Worm (Caenorhabditis elegans) whole organism, early embryonic: ENCODE results near the gene srlf-37.

Experiments
- B0310.2 ChIP-seq: sonication (generic microtip); optimal IDR thresholded peaks from 2 replicates; lab custom pipeline; 2016; ENCODE audit warnings: mild to moderate bottlenecking, missing genetic modification characterization, missing compliant biosample characterization
- F13C5.2 ChIP-seq: sonication (generic microtip); optimal IDR thresholded peaks from 2 replicates; lab custom pipeline; 2017; ENCODE audit warnings: mild to moderate bottlenecking, missing genetic modification characterization, inconsistent platforms, missing compliant biosample characterization
- aly-1 ChIP-seq: sonication (generic microtip); optimal IDR thresholded peaks from 2 replicates; lab custom pipeline; 2016; ENCODE audit warnings: missing genetic modification characterization, missing compliant biosample characterization
- ama-1 ChIP-seq: fragments of 150-350 bp; optimal IDR thresholded peaks from 2 replicates; lab custom pipeline; 2014
- ceh-13 ChIP-seq: fragments of 200-800 bp; sonication (Bioruptor generic); optimal IDR thresholded peaks from 2 replicates; lab custom pipeline; 2018; ENCODE audit warnings: mild to moderate bottlenecking, missing genetic modification characterization, missing compliant biosample characterization
- ceh-36 ChIP-seq: sonication (generic microtip); optimal IDR thresholded peaks from 2 replicates; lab custom pipeline; 2016; ENCODE audit warnings: missing genetic modification characterization, inconsistent platforms, missing compliant biosample characterization
- ets-7 ChIP-seq: sonication (generic microtip); optimal IDR thresholded peaks from 2 replicates; lab custom pipeline; 2016; ENCODE audit warnings: missing genotype, missing genetic modification characterization, missing compliant biosample characterization
- flt-1 ChIP-seq: fragments of 200-800 bp; sonication (Bioruptor generic); IDR thresholded peaks from 2 replicates; pipeline ENCODE4 v1.3.6; 2022; ENCODE audit warnings: missing genetic modification characterization, missing compliant biosample characterization
- hmbx-1 ChIP-seq: sonication (generic microtip); optimal IDR thresholded peaks from 2 replicates; lab custom pipeline; 2016; ENCODE audit warnings: mild to moderate bottlenecking, missing genetic modification characterization, missing compliant biosample characterization
- hmg-4 ChIP-seq: fragments of 200-800 bp; sonication (Bioruptor generic); optimal IDR thresholded peaks from 2 replicates; lab custom pipeline; 2018; ENCODE audit warnings: mild to moderate bottlenecking, missing genetic modification characterization, missing compliant biosample characterization
- hnd-1 ChIP-seq: sonication (generic microtip); optimal IDR thresholded peaks from 2 replicates; lab custom pipeline; 2016; ENCODE audit warnings: missing genetic modification characterization, missing compliant biosample characterization
- pes-1 ChIP-seq: fragments of 200-800 bp; sonication (Bioruptor generic); IDR thresholded peaks from 2 replicates; pipeline ENCODE4 v1.3.6; 2022; ENCODE audit warnings: missing genetic modification reagents, missing genetic modification characterization, missing compliant biosample characterization
- scrt-1 ChIP-seq: fragments of 200-800 bp; sonication (Bioruptor generic); IDR thresholded peaks from 2 replicates; pipeline ENCODE4 v1.3.6; 2022; ENCODE audit warnings: missing genetic modification characterization, missing compliant biosample characterization
- sea-1 ChIP-seq: fragments of 200-800 bp; sonication (Bioruptor generic); conservative IDR thresholded peaks from 2 replicates; pipeline ENCODE4 v1.3.6; 2022; ENCODE audit warnings: missing genetic modification characterization, missing compliant biosample characterization
- tbx-11 ChIP-seq: fragments of 200-800 bp; sonication (Bioruptor generic); IDR thresholded peaks from 2 replicates; pipeline ENCODE4 v1.3.6; 2022; ENCODE audit warnings: missing genetic modification characterization, missing compliant biosample characterization
- tbx-37 ChIP-seq: fragments of 200-800 bp; sonication (Bioruptor generic); conservative IDR thresholded peaks from 2 replicates; pipeline ENCODE4 v1.3.6; 2022; ENCODE audit warnings: missing genetic modification reagents, missing genetic modification characterization, missing compliant biosample characterization
- tra-4 ChIP-seq: sonication (generic microtip); optimal IDR thresholded peaks from 2 replicates; lab custom pipeline; 2017; ENCODE audit warnings: missing genetic modification characterization, missing compliant biosample characterization

Gene srlf-37

DNA sequence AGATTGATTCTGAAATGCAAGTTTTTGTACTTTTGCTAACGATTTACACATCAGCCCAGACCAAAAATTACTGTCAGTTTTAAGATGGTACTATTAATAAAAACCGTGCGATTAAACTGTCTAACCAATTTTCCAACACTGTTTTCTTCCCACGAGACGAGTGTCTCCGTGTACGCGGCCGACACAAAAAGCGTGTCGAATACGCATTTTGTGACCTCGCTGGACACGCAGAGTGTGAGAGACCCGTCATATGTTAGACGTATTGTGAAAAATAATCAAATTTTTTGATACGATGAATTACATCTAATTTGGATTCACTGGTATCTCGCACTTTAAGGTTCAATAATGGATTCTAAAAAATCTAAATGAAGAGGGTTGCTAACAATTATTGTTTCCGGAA is 31.6 kb upstream of the srlf-37 start:
- TF ChIP-seq tbx-37, result no peak
- no peak for TF ChIP-seq F13C5.2 (tag; lab: Kevin White, UChicago)
- no peak for TF ChIP-seq pes-1 (GFP tag; lab: Robert Waterston, UW)
- TF ChIP-seq tbx-11 (GFP tag; lab: Robert Waterston, UW), result no peak
- no peak for TF ChIP-seq ets-7 (tag; lab: Kevin White, UChicago)
- TF ChIP-seq aly-1 (tag; lab: Kevin White, UChicago), result no peak
- no peak for TF ChIP-seq sea-1 (GFP tag; lab: Robert Waterston, UW)
- TF ChIP-seq ceh-36, result no peak
- no peak for TF ChIP-seq ama-1 (lab: Kevin White, UChicago)
- no peak for TF ChIP-seq B0310.2
- no peak for TF ChIP-seq scrt-1 (GFP tag; lab: Robert Waterston, UW)
- no peak for TF ChIP-seq hnd-1
- TF ChIP-seq hmbx-1 (tag; lab: Kevin White, UChicago), result no peak
- no peak for TF ChIP-seq ceh-13 (GFP tag; lab: Kevin White, UChicago)

ce11 chrV:634855-635254 is 30.9 kb upstream of the srlf-37 start, which contains the start of gene F48G7.10:
TSS of gene F48G7.10 (minus strand) at chrV:634955.
- TF ChIP-seq ama-1 (lab: Kevin White, UChicago) (no peak), hmg-4 (GFP tag; lab: Kevin White, UChicago) (no peak), tbx-11 (GFP tag; lab: Robert Waterston, UW) (no peak), sea-1 (GFP tag; lab: Robert Waterston, UW) (no peak), hnd-1 (no peak), tbx-37 (no peak), flt-1 (GFP tag; lab: Robert Waterston, UW) (no peak), hmbx-1 (tag; lab: Kevin White, UChicago) (no peak), ets-7 (tag; lab: Kevin White, UChicago) (no peak), ceh-13 (GFP tag; lab: Kevin White, UChicago) (no peak), F13C5.2 (tag; lab: Kevin White, UChicago) (no peak), aly-1 (tag; lab: Kevin White, UChicago) (no peak), scrt-1 (GFP tag; lab: Robert Waterston, UW) (no peak)

ce11 chrV:631832-632231 is 27.8 kb upstream of the srlf-37 start:
- TF ChIP-seq aly-1 (tag; lab: Kevin White, UChicago) (no peak), ets-7 (tag; lab: Kevin White, UChicago) (no peak), hmg-4 (GFP tag; lab: Kevin White, UChicago) (no peak), ceh-36 (no peak), scrt-1 (GFP tag; lab: Robert Waterston, UW) (no peak), ama-1 (lab: Kevin White, UChicago) (no peak), tra-4 (tag; lab: Kevin White, UChicago) (no peak), hmbx-1 (tag; lab: Kevin White, UChicago) (no peak), pes-1 (GFP tag; lab: Robert Waterston, UW) (no peak), hnd-1 (no peak), tbx-11 (GFP tag; lab: Robert Waterston, UW) (no peak), B0310.2 (no peak), F13C5.2 (tag; lab: Kevin White, UChicago) (no peak), tbx-37 (no peak), sea-1 (GFP tag; lab: Robert Waterston, UW) (no peak), ceh-13 (GFP tag; lab: Kevin White, UChicago) (no peak)

DNA sequence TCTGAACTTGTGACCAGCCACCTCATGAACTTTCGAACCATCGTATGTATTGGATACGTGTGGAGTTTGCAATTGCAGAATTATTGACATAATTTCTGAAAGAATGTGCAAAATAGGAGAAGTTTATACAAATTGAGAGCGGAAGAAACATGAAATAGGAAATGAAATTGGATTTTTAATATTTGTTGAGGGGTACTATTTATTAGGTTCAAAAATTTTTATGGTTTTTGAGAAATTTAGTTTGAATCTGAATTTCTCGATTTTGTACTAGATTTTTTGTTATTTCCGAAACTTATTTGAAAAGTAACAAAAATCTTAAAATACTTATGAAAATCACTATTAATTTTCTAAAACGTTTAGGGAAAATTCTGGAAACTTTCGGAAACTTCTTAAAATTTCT is 24.5 kb upstream of the srlf-37 start, which contains the start of gene F48G7.9:
Gene F48G7.9 (minus strand): TSS at position 101 of the 400 bp plus-strand sequence.
- TF ChIP-seq ceh-36 (no peak), hmg-4 (GFP tag; lab: Kevin White, UChicago) (no peak), tra-4 (tag; lab: Kevin White, UChicago) (no peak), scrt-1 (GFP tag; lab: Robert Waterston, UW) (no peak), hnd-1 (no peak)

DNA sequence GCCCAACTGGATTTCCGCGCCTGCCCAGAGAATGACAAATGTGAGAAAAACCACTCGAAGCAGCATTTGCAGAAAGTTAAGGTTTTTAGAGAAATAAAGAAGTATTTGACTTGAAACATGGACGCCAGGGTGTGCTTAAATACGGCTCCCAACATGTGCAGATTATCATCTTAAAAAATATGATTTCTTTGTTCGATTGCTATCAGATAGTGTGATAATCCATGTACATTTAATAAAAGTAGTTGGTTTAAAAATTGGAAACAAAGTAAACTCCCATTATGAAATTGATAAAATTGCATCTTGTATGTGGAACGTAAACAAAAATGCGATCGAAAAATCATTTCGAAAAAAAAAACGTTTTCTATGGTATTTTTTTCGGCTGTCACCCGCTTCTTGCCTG is 23.6 kb upstream of the srlf-37 start, which contains the start of gene F48G7.8:
Gene F48G7.8 (minus strand): TSS at position 101 of the 400 bp plus-strand sequence.
- TF ChIP-seq aly-1 (tag; lab: Kevin White, UChicago) (no peak), scrt-1 (GFP tag; lab: Robert Waterston, UW) (no peak), tra-4 (tag; lab: Kevin White, UChicago) (no peak), sea-1 (GFP tag; lab: Robert Waterston, UW) (no peak), tbx-37 (no peak), ets-7 (tag; lab: Kevin White, UChicago) (no peak), ceh-13 (GFP tag; lab: Kevin White, UChicago) (no peak), B0310.2 (no peak), tbx-11 (GFP tag; lab: Robert Waterston, UW) (no peak), F13C5.2 (tag; lab: Kevin White, UChicago) (no peak), flt-1 (GFP tag; lab: Robert Waterston, UW) (no peak), ama-1 (lab: Kevin White, UChicago) (no peak), ceh-36 (no peak), hmbx-1 (tag; lab: Kevin White, UChicago) (no peak), hmg-4 (GFP tag; lab: Kevin White, UChicago) (no peak), hnd-1 (no peak)

ce11 chrV:626321-626720 is 22.3 kb upstream of the srlf-37 start, which contains the start of gene F48G7.7:
TSS of gene F48G7.7 (minus strand) at chrV:626421.
- TF ChIP-seq scrt-1 (GFP tag; lab: Robert Waterston, UW) (no peak), aly-1 (tag; lab: Kevin White, UChicago) (no peak), pes-1 (GFP tag; lab: Robert Waterston, UW) (no peak), F13C5.2 (tag; lab: Kevin White, UChicago) (no peak), ets-7 (tag; lab: Kevin White, UChicago) (no peak), hnd-1 (no peak), hmbx-1 (tag; lab: Kevin White, UChicago) (no peak)

- TF ChIP-seq hmbx-1 (tag; lab: Kevin White, UChicago), result no peak
- no peak for TF ChIP-seq tbx-37
- no peak for TF ChIP-seq pes-1 (GFP tag; lab: Robert Waterston, UW)
- TF ChIP-seq B0310.2, result no peak
- TF ChIP-seq ceh-36, result no peak
- TF ChIP-seq tbx-11 (GFP tag; lab: Robert Waterston, UW), result no peak
- TF ChIP-seq ceh-13 (GFP tag; lab: Kevin White, UChicago), result no peak
- no peak for TF ChIP-seq scrt-1 (GFP tag; lab: Robert Waterston, UW)
- TF ChIP-seq hnd-1, result no peak
- TF ChIP-seq hmg-4 (GFP tag; lab: Kevin White, UChicago), result no peak
- TF ChIP-seq tra-4 (tag; lab: Kevin White, UChicago), result no peak
- no peak for TF ChIP-seq ama-1 (lab: Kevin White, UChicago)
- TF ChIP-seq sea-1 (GFP tag; lab: Robert Waterston, UW), result no peak
- TF ChIP-seq aly-1 (tag; lab: Kevin White, UChicago), result no peak
- no peak for TF ChIP-seq flt-1 (GFP tag; lab: Robert Waterston, UW)
- TF ChIP-seq F13C5.2 (tag; lab: Kevin White, UChicago), result no peak
- TF ChIP-seq ets-7 (tag; lab: Kevin White, UChicago), result no peak
These were observed 20.9 kb upstream of the srlf-37 start, which contains the start of gene srt-17 for ce11 chrV:624922-625321. TSS of gene srt-17 (minus strand) at chrV:625022.
